Worm (Caenorhabditis elegans): ENCODE results near the gene F30H5.5.

- TF ChIP-seq hlh-1 (tag; optimal IDR thresholded peaks at IDR 0.05) (no peak), ham-2 (GFP tag; optimal IDR thresholded peaks at IDR 0.05) (no peak), pha-4 (tag; optimal IDR thresholded peaks at IDR 0.05) (no peak), snpc-4 (tag; optimal IDR thresholded peaks at IDR 0.05) (no peak)
These were observed 32.8 kb upstream of the F30H5.5 start for ce11 chrIII:455793-456192.
